Fruit fly (Drosophila melanogaster) S2 (cell line): ENCODE measurements around the gene meigo.

Experiments
- CG8478 ChIP-seq: fragments of >200 bp; optimal IDR thresholded peaks from 2 replicates; lab custom pipeline; 2018
- CTCF ChIP-seq, 2 experiments: fragments of >200 bp; optimal IDR thresholded peaks; 2 replicates each; lab custom pipeline; 2018

DNA sequence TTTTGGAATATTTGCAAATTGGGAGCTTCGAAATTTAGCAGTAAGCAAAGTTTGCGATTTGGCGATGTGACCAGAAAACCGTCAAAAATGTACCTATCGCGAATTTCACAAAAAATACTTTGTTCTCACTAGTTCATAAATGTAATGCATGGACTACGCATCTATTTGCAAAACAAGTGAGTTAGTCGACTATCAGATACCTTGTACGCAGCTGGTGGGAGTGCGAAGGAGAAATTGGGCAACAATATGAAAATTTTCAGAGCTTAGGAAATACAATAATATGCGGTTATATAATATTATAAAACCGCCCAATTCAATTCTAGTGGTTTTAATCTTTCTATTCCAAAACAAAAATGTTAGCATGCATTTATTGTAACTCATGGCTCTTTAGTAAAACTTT lies 19.3 kb upstream of the meigo start, which contains the start of gene Bdbt:
- TF ChIP-seq CTCF (optimal IDR thresholded peaks at IDR 0.05; lab: Kevin White, UChicago) (no peak), CG8478 (lab: Kevin White, UChicago) (no peak)
